Worm (Caenorhabditis elegans): ENCODE measurements around the gene F57F4.2.

ce11 chrV:6426843-6427242 is 37.3 kb upstream of the F57F4.2 start, which contains the start of gene atp-4:
- TF ChIP-seq klf-2 (GFP tag; conservative IDR thresholded peaks at IDR 0.05) = no peak
- no peak for TF ChIP-seq flt-1 (GFP tag; IDR thresholded peaks at IDR 0.05)
- no peak for TF ChIP-seq ztf-23 (GFP tag; IDR thresholded peaks at IDR 0.05)
- TF ChIP-seq tab-1 (GFP tag; IDR thresholded peaks at IDR 0.05) = no peak
- TF ChIP-seq med-1 (GFP tag; optimal IDR thresholded peaks at IDR 0.05; ENCODE audit: insufficient read depth) = no peak
